Worm (Caenorhabditis elegans) whole organism, young adult: Measurements from ENCODE around the gene sre-45.

Experiments used
- F55B11.4 ChIP-seq: sonication (generic microtip); optimal IDR thresholded peaks from 2 replicates; lab custom pipeline; 2016; ENCODE audit warnings: missing compliant biosample characterization, missing genetic modification characterization, borderline replicate concordance; ENCODE audit not compliant: insufficient read depth
- ama-1 ChIP-seq, 3 experiments: fragments of 150-350 bp in 1 of 3; sonication (generic microtip) in 2 of 3; optimal IDR thresholded peaks; 2 replicates each; lab custom pipeline; 2014 to 2018; ENCODE audit warnings: missing biosample characterization in 2 of 3, missing genetic modification characterization in 2 of 3, missing genetic modification reagents in 2 of 3
- let-526 ChIP-seq: fragments of 200-800 bp; sonication (Bioruptor generic); IDR thresholded peaks from 2 replicates; pipeline ENCODE4 v1.3.6; 2022; ENCODE audit warnings: missing genetic modification reagents, missing genetic modification characterization, missing compliant biosample characterization
- lsl-1 ChIP-seq: fragments of 200-800 bp; sonication (Bioruptor generic); optimal IDR thresholded peaks from 2 replicates; lab custom pipeline; 2018; ENCODE audit warnings: mild to moderate bottlenecking, missing genetic modification characterization, moderate library complexity, missing compliant biosample characterization
- nfyb-1 ChIP-seq: fragments of 200-800 bp; sonication (Bioruptor generic); IDR thresholded peaks from 2 replicates; pipeline ENCODE4 v1.3.6; 2022; ENCODE audit warnings: missing genetic modification reagents, missing genetic modification characterization, missing compliant biosample characterization
- pha-4 ChIP-seq: fragments of 150-350 bp; sonication (generic microtip); optimal IDR thresholded peaks from 2 replicates; lab custom pipeline; 2014; ENCODE audit warnings: missing biosample characterization, missing genetic modification reagents, missing genetic modification characterization
- sea-2 ChIP-seq: fragments of 200-800 bp; sonication (Bioruptor generic); IDR thresholded peaks from 2 replicates; pipeline ENCODE4 v1.3.6; 2022; ENCODE audit warnings: missing genetic modification characterization, missing compliant biosample characterization
- xnd-1 ChIP-seq: sonication (generic microtip); optimal IDR thresholded peaks from 2 replicates; lab custom pipeline; 2016; ENCODE audit warnings: missing genotype, missing genetic modification reagents, missing genetic modification characterization, missing compliant biosample characterization
- ztf-6 ChIP-seq: fragments of 200-800 bp; sonication (Bioruptor generic); IDR thresholded peaks from 2 replicates; pipeline ENCODE4 v1.3.6; 2022; ENCODE audit warnings: missing genetic modification reagents, missing genetic modification characterization, missing compliant biosample characterization

DNA sequence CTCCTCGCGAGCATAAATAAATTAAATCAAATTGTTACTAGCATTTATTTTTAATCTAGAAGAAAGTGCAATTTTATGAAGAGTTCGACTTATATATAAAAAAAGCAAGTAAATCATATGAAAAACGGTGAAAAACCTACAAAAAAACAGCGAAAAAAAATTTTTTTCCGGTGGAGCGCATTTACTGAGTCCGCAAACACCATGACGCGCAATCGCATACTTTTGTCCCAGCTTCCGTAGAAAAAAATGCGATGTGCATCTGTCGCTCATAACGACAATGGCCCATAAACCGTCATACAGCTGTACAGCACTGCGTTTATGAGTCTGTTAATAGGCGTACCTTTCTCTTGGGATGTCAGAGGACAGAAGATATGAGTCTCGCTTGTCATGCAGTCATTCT, 40.5 kb upstream of the sre-45 start:
- no peak for TF ChIP-seq F55B11.4
- TF ChIP-seq xnd-1 (tag; lab: Kevin White, UChicago): no peak
- no peak for TF ChIP-seq nfyb-1 (GFP tag; lab: Robert Waterston, UW)
- no peak for TF ChIP-seq ama-1 (optimal IDR thresholded peaks at IDR 0.05; lab: Kevin White, UChicago)
- no peak for TF ChIP-seq ama-1 (GFP tag; optimal IDR thresholded peaks at IDR 0.05; lab: Kevin White, UChicago)
- no peak for TF ChIP-seq ztf-6 (GFP tag; lab: Robert Waterston, UW)
- no peak for TF ChIP-seq let-526 (GFP tag; lab: Robert Waterston, UW)
- no peak for TF ChIP-seq lsl-1 (GFP tag; lab: Kevin White, UChicago)
- no peak for TF ChIP-seq pha-4 (tag; lab: Kevin White, UChicago)
- TF ChIP-seq sea-2: no peak
